Worm (Caenorhabditis elegans) whole organism, L1 larva: ENCODE results near the gene T28F12.1.

ENCODE experiments used
- ama-1 ChIP-seq: fragments of 150-350 bp; optimal IDR thresholded peaks from 2 replicates; lab custom pipeline; 2014
- ceh-90 ChIP-seq: sonication (generic microtip); optimal IDR thresholded peaks from 2 replicates; lab custom pipeline; 2016; ENCODE audit warnings: missing genetic modification characterization, missing compliant biosample characterization
- fkh-10 ChIP-seq: sonication (generic microtip); optimal IDR thresholded peaks from 2 replicates; lab custom pipeline; 2017; ENCODE audit warnings: missing biosample characterization, missing genetic modification reagents, missing genetic modification characterization
- nhr-237 ChIP-seq: fragments of 150-350 bp; optimal IDR thresholded peaks from 2 replicates; lab custom pipeline; 2014; ENCODE audit warnings: missing biosample characterization, missing genetic modification characterization
- nhr-90 ChIP-seq: sonication (generic microtip); optimal IDR thresholded peaks from 2 replicates; lab custom pipeline; 2016; ENCODE audit warnings: mild to moderate bottlenecking, missing genetic modification characterization, missing compliant biosample characterization; ENCODE audit not compliant: poor library complexity
- snpc-4 ChIP-seq: fragments of 150-350 bp; optimal IDR thresholded peaks from 2 replicates; lab custom pipeline; 2014; ENCODE audit warnings: missing biosample characterization, missing genetic modification characterization

- no peak for TF ChIP-seq ceh-90 (tag; lab: Kevin White, UChicago)
- TF ChIP-seq nhr-90 (tag; lab: Kevin White, UChicago) = no peak
- no peak for TF ChIP-seq ama-1
- no peak for TF ChIP-seq nhr-237 (tag; lab: Kevin White, UChicago)
- TF ChIP-seq fkh-10 = no peak
- TF ChIP-seq snpc-4 (tag; lab: Kevin White, UChicago) = no peak
Measured at ce11 chrV:4499156-4499808, 13.6 kb upstream of the T28F12.1 start.
